Worm (Caenorhabditis elegans) whole organism, dauer: ENCODE results near the gene btb-17.

Experiments
- unc-62 ChIP-seq: sonication (generic microtip); optimal IDR thresholded peaks from 2 replicates; lab custom pipeline; 2017; ENCODE audit warnings: missing biosample characterization, missing genetic modification reagents, missing genetic modification characterization

The btb-17 gene

DNA sequence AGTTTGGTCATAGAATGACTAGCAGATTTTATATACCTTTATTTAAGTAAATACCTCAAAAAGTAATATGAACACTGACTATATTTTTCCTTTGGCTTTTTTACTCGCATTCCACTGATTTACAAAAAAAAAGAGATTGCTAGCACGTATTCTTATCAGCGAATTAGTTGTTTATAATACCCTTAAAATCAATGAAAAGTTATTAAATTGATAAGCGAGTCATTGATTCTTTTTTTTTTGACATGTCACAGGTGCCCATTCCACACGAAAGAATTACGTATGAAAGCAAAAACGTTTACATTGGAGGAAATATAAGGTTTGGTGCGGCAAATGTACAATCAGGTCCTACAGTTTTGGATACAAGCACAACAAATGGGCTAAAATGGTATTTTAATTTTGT, at the start of gene btb-17:
Gene btb-17, plus strand, starts transcription at position 213 of the 400 bp plus-strand sequence.
- TF ChIP-seq unc-62 (GFP tag; lab: Kevin White, UChicago): no peak

DNA sequence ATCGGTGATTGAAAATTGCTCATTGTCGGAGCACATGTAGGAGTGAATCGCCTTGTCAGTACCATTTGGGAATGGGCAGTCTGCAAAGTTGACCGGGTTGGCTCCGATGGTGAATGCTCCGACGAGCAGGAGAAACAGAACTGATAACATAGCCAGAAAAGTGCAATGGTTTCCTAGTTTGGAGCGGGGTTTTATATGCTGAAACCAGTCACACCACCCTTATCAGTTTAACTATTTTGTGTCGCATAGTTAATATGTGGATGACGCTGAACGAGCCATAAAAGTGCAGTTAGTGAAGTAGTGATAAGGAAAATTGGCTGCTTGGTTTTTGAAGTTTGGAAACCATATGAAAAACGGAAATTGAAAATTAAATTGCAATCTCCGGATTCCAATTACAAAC, 49.4 kb upstream of the btb-17 start, which contains the start of gene C17F4.7:
Gene C17F4.7, minus strand, starts transcription at position 180 of the 400 bp plus-strand sequence.
- TF ChIP-seq unc-62 (GFP tag; lab: Kevin White, UChicago): no peak

DNA sequence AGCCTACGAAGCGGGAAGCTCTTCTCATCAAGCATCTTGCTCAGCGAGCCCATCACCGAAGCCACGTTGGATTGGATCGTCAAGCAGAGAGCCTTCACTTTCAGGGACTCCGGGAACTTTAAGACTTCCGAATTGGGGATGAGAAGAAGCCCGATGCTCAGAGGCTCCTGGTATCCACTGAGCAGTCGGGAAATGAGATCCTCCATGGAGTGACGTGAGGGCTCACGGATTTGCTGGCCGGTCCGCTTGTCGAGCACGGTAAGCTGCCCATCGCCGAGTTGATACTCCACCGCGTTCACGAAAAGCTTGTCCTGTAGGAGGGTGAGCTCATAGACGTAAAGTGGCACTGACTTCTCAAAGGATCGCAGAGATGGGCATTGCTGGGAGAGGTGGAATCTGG, 47.6 kb upstream of the btb-17 start:
- no peak for TF ChIP-seq unc-62 (GFP tag; lab: Kevin White, UChicago)

DNA sequence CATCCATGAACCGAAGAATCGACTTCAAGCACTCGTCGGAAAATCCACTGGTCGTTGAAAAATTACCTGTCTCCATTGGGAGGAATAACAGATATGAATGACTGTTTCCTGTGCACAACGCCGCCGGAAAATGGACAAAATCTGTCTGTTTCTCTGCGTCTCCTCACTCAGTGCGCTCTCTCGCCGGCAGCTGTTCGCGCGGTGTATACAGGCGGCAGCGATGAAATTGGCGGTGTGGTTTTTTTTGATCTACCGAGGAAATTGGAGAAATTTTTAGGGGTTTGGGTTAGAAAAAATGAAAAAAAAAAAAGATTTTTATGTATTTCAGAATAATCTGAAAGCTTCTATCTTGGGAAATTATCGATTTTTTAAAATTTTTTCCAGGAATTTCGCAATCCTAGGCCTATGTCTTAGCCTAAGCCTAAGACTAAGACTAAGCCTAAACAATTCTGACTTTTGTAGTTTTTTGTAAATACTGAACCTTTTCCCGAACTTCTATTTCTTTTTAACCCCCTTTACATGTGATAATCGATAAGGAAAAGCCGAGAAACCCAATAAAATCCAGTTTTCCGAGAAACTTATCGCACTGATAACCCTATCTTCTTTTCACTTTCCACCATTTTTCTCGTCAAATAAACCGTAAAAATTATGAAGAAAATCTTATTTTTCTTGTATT, 47.0 kb upstream of the btb-17 start, which contains the start of the genes fbxc-50 and C17F4.2:
Gene fbxc-50, minus strand, starts transcription at position 81 of the 676 bp plus-strand sequence.
Gene C17F4.2, plus strand, starts transcription at position 626 of the 676 bp plus-strand sequence.
- TF ChIP-seq unc-62 (GFP tag; lab: Kevin White, UChicago): no peak

DNA sequence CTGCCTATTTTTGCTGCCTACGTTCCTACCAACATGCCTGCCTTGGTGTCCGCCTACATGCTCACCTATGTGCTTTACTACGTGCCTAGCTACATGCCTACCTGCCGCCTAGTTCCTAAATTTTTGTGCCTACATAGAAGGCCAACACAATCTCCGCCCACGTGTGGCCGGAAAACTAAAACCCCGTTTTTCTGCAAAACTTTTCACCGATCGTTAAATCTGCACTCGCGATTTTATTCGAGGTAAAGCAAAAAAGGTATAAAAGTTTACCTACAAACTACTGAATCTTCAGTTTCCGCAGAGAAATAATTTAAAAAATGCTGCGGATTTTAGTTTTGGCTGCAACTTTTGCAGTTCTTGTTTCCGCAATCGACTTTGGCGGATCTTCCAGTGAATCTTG, 45.8 kb upstream of the btb-17 start, which contains the start of gene clec-124:
Gene clec-124, plus strand, starts transcription at position 301 of the 400 bp plus-strand sequence.
- TF ChIP-seq unc-62 (GFP tag; lab: Kevin White, UChicago): no peak

DNA sequence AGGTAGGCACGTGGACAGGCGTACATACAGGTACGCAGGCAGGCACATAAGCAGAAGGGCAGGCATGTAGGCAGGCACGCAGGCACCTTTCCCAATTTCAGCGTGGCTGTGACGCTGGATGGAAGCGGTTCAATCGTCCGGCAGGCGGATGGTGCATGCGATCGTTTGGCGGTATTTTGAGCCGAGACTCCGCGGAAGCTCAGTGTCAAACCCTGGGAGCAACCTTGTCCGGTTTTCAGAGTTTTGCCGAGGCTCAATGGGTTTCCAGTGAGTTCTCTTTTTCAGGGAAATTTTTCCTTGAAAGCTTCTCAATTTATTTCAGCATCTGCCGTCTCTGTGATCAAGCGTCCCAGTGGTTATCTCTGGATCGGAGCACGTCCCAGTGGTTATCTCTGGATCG, 45.0 kb upstream of the btb-17 start:
- TF ChIP-seq unc-62 (GFP tag; lab: Kevin White, UChicago): no peak

DNA sequence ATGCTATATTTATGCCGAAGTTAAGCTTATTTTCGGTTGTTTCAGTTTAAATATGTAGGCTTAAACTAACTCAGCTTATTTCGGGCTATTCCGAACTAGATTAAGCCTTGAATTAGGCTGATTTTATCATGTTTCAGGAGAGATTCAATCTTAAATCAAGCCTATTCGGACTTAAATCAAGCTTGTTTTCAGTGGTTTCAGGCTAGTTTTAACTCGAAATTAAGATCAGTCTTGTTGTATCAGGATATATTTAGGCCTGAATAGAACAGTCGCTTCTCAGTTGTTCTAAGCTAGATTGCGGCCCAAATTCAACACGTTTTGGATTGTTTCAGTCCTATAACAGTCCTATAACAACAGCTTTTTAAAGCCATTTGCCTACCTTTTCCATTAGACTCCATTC, 43.4 kb upstream of the btb-17 start:
- no peak for TF ChIP-seq unc-62 (GFP tag; lab: Kevin White, UChicago)

DNA sequence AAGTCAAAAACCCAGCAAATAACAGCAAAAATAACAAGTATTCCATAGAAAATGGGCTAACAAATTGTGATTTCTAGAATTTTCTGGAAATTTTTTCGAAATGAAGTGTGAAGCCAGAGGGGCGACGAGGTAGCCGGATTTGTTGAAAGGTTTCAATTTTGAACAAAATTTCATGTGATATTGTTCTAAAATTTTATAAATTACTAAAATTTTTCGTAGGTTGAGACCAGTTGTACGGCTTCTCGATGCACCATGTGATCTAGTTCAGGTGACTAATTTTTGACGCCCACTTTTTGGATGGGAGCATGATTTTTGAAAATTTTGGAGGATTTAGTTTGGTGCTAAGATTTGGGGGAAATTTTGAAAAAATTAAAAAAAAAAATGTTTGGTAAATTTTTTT, 36.0 kb upstream of the btb-17 start, which contains the start of gene gcy-19:
Gene gcy-19, minus strand, starts transcription at position 101 of the 400 bp plus-strand sequence.
- no peak for TF ChIP-seq unc-62 (GFP tag; lab: Kevin White, UChicago)

DNA sequence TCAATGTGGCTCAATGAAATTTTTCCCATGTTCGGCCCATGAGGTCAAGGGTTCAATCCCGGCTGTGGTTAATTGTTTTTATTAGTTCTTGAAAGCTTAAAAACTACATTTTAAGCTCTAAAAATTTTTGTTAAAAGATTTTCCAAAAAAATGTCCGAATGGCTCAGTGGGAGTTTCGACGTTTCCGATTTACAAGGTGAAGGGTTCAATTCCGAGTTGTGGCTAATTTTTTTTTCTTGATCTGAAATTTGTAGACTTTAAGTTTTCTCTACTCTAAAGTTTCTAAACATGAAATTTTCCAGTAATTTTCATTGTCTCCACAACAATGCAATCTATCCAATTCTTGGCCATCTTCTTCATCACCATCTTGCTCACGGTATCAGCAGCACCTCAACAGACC, 32.7 kb upstream of the btb-17 start, which contains the start of gene F02E11.2:
Gene F02E11.2, plus strand, starts transcription at position 301 of the 400 bp plus-strand sequence.
- TF ChIP-seq unc-62 (GFP tag; lab: Kevin White, UChicago): no peak

DNA sequence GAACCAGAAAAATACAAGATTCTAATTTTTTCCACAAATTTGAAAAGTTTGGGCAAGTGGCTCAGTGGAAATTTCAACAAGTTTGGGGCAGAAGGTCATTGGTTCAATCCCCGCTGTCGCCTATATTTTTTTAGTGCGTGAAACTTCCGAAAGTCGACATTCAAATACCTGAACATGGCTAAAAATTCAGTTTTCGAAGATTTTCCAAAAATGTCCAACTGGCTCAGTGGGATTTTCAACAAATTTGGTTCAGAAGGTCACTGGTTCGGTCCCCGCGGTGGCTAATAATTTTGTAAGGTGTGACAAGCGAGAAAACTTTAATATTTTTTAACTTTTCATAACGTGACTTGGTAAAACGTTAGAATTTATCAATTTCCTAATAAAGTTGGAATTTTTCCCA, 30.5 kb upstream of the btb-17 start:
- no peak for TF ChIP-seq unc-62 (GFP tag; lab: Kevin White, UChicago)

DNA sequence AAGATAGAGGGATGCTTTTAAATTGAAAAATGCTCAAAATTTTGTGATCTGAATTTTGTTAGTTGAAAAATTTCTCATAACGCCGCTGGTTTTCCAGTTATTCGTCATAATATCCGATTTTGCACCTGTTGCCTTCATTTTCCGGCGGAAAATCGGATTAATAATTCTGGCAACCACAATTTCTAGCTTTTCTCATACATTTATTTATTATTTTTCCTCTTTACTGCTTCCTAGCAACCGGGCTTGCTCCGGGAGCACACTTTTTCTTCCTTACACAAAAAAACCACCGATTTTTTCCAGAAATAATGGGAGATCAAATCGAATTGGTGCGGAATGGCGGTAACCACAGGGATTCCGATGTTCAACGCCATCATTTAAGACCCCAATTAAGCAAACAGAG, 27.8 kb upstream of the btb-17 start, which contains the start of gene F02E11.7:
Gene F02E11.7, plus strand, starts transcription at position 301 of the 400 bp plus-strand sequence.
- TF ChIP-seq unc-62 (GFP tag; lab: Kevin White, UChicago): no peak

DNA sequence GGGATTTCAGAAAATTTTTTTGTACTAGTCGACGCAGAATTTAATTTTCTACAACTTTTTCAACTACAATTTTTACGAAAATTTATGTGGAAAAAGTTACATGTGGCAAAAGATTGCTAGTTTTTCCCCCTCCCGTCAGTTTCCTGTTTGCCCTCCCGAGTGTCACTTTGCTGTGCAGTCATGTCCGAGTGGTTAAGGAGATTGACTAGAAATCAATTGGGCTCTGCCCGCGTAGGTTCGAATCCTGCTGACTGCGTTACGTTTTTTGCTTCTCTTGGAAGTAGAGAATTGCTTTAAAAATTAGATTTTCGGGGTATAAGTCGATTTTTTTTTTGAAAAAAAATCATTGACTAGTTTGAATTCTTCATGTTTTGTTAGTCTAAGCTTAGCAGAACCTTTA, 27.4 kb upstream of the btb-17 start:
- no peak for TF ChIP-seq unc-62 (GFP tag; lab: Kevin White, UChicago)

DNA sequence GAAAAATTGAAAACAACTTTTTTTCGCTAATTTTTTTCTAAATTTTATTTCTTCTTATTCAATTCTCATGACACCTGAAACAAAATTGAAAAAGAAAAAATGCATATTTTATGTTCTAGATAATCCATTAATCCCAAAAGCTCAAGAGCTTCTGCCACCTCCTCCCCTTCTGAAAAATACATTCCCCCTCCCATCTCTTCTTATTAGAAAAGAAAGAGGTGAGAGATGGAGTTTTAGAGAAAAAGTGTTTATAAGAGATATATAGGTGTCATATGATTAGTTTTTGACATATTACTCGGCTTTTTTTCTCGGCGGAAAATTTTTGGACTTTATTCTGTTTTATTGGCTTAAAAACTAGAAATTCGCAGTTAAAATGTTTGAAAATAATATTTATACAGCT, 24.6 kb upstream of the btb-17 start:
- no peak for TF ChIP-seq unc-62 (GFP tag; lab: Kevin White, UChicago)

DNA sequence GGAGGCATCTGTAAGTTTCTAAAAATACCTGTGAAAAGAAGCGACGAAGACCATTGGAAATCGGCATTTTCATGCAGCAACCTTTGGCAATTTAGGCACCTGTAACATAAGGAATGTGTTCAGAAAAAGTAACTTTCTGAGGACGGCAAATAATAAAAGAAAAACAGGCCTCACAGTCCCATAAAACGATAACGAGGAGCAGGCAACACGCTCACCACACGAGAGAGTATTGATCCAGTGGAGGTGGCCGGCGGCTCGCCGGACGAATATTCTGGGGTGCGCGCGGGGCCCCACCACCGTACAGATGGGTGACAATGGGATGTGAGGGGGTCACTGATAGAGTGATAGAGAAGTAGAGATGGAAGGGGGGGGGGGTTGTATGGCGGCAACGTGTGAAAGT, 20.3 kb upstream of the btb-17 start, which contains the start of gene F02E11.3:
Gene F02E11.3, minus strand, starts transcription at position 101 of the 400 bp plus-strand sequence.
- TF ChIP-seq unc-62 (GFP tag; lab: Kevin White, UChicago): no peak

DNA sequence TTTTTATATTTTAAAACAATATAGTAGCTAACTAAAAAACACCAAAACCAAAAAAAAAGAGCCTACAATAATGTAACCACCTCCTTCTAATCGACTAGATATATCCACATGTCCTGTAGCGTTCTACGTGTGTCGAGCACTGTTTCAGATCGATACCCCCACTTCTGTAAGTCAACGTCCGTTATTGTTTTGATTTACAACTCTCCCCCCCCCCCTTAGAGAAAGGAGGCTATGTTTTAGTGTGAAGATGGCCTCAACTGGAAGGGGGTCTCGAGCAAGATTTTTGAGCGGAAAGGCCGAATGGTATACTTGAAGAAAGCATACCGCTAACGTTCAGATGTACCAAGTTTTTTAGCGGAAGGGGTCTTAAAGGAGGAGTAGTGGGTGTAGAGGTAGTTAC, 17.5 kb upstream of the btb-17 start, which contains the start of gene F02E11.4:
Gene F02E11.4, minus strand, starts transcription at position 101 of the 400 bp plus-strand sequence.
- TF ChIP-seq unc-62 (GFP tag; lab: Kevin White, UChicago): no peak

DNA sequence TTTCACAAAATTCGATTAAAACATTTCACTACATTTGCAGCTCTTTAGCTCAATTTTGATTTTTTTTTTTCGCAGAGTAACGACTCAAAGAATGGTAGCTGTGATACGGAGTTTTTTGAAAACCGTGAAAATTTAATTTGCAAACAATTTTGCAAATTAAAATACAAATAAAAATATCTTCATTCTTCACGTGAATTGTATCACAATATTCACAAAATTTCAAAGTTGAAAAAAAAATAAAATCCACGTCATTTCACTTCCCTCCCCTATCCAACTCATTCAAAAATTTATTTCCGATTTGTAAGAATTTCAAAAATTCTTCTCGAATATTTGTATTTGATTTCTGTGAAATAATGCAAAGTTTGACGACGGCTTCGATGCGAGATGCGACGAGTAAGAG, 16.6 kb upstream of the btb-17 start, which contains the start of gene wht-4:
Gene wht-4, plus strand, starts transcription at position 301 of the 400 bp plus-strand sequence.
- no peak for TF ChIP-seq unc-62 (GFP tag; lab: Kevin White, UChicago)
